Fruit fly (Drosophila melanogaster): Measurements from ENCODE around the gene ACXD.

- TF ChIP-seq Xrp1 (GFP tag; IDR thresholded peaks at IDR 0.05) (no peak), dmrt99B (tag; optimal IDR thresholded peaks at IDR 0.05) (no peak), Doc2 (GFP tag; IDR thresholded peaks at IDR 0.05) (no peak), Deaf1 (tag; optimal IDR thresholded peaks at IDR 0.05) (no peak), Gug (GFP tag; IDR thresholded peaks at IDR 0.05) (no peak), en (GFP tag; optimal IDR thresholded peaks at IDR 0.05) (no peak), CG14667 (GFP tag; IDR thresholded peaks at IDR 0.05) (no peak), CG12219 (GFP tag; optimal IDR thresholded peaks at IDR 0.05) (no peak)
Measured at dm6 chr3L:2267558-2267957, 30.1 kb downstream of the ACXD start, which contains the start of gene obst-I.
